Fruit fly (Drosophila melanogaster) whole organism, embryonic: Measurements from ENCODE around the gene CG42488.

Source experiments
- C15 ChIP-seq: fragments of 200-800 bp; sonication (Bioruptor generic); IDR thresholded peaks from 3 replicates; pipeline ENCODE4 v1.3.6; 2022; ENCODE audit warnings: missing biosample characterization, missing genetic modification characterization
- CG1024 ChIP-seq: fragments of 200-800 bp; sonication (Bioruptor generic); IDR thresholded peaks from 2 replicates; pipeline ENCODE4 v1.3.6; 2022; ENCODE audit warnings: missing biosample characterization, missing genetic modification characterization
- CG10959 ChIP-seq: fragments of 200-800 bp; sonication (Bioruptor generic); IDR thresholded peaks from 2 replicates; pipeline ENCODE4 v1.3.6; 2022; ENCODE audit warnings: missing biosample characterization, missing genetic modification characterization
- CG11093 ChIP-seq: fragments of 200-800 bp; sonication (Bioruptor generic); IDR thresholded peaks from 3 replicates; pipeline ENCODE4 v1.3.6; 2022; ENCODE audit warnings: missing biosample characterization, missing genetic modification characterization
- CG15269 ChIP-seq: fragments of 200-800 bp; sonication (Bioruptor generic); optimal IDR thresholded peaks from 2 replicates; lab custom pipeline; 2018; ENCODE audit warnings: missing biosample characterization, mild to moderate bottlenecking, missing genetic modification characterization, moderate library complexity
- CG15479 ChIP-seq: fragments of 200-800 bp; sonication (Bioruptor generic); optimal IDR thresholded peaks from 3 replicates; lab custom pipeline; 2019; ENCODE audit warnings: missing biosample characterization, mild to moderate bottlenecking, missing genetic modification characterization, moderate library complexity
- CG15601 ChIP-seq: fragments of 200-800 bp; sonication (Bioruptor generic); optimal IDR thresholded peaks from 3 replicates; lab custom pipeline; 2019; ENCODE audit warnings: missing biosample characterization, mild to moderate bottlenecking, missing genetic modification characterization, moderate library complexity
- CG15696 ChIP-seq: fragments of 200-800 bp; sonication (Bioruptor generic); optimal IDR thresholded peaks from 2 replicates; lab custom pipeline; 2019; ENCODE audit warnings: missing biosample characterization, mild to moderate bottlenecking, missing genetic modification characterization, moderate library complexity
- CG16813 ChIP-seq: fragments of 200-800 bp; sonication (Bioruptor generic); IDR thresholded peaks from 3 replicates; pipeline ENCODE4 v1.3.6; 2022; ENCODE audit warnings: missing biosample characterization, missing genetic modification characterization; ENCODE audit not compliant: partially characterized antibody
- CG2120 ChIP-seq: fragments of 200-800 bp; sonication (Bioruptor generic); optimal IDR thresholded peaks from 3 replicates; lab custom pipeline; 2016; ENCODE audit warnings: missing biosample characterization, missing genetic modification characterization
- CG2712 ChIP-seq: fragments of 200-800 bp; optimal IDR thresholded peaks from 3 replicates; lab custom pipeline; 2019; ENCODE audit warnings: missing biosample characterization, mild to moderate bottlenecking, missing genetic modification characterization, moderate library complexity
- CG30020 ChIP-seq: fragments of 200-800 bp; optimal IDR thresholded peaks from 2 replicates; lab custom pipeline; 2019; ENCODE audit warnings: missing biosample characterization, mild to moderate bottlenecking, missing genetic modification characterization, moderate library complexity
- CG3163 ChIP-seq: fragments of 200-800 bp; sonication (Bioruptor generic); optimal IDR thresholded peaks from 3 replicates; lab custom pipeline; 2016; ENCODE audit warnings: missing biosample characterization, missing genetic modification characterization
- CG3407 ChIP-seq: fragments of 200-800 bp; sonication (Bioruptor generic); optimal IDR thresholded peaks from 2 replicates; lab custom pipeline; 2018; ENCODE audit warnings: missing biosample characterization, mild to moderate bottlenecking, missing genetic modification characterization
- CG5245 ChIP-seq: fragments of 200-800 bp; sonication (Bioruptor generic); optimal IDR thresholded peaks from 3 replicates; lab custom pipeline; 2016; ENCODE audit warnings: missing biosample characterization, missing genetic modification characterization
- CG7556 ChIP-seq: fragments of 200-800 bp; sonication (Bioruptor generic); optimal IDR thresholded peaks from 2 replicates; lab custom pipeline; 2017; ENCODE audit warnings: missing biosample characterization, mild to moderate bottlenecking, missing genetic modification characterization
- CG7839 ChIP-seq: fragments of 200-800 bp; sonication (Bioruptor generic); optimal IDR thresholded peaks from 3 replicates; lab custom pipeline; 2018; ENCODE audit warnings: missing biosample characterization, mild to moderate bottlenecking, missing genetic modification characterization, moderate library complexity
- Dfd ChIP-seq, 2 experiments: fragments of >200 bp; optimal IDR thresholded peaks; 2 replicates each; lab custom pipeline; 2017; ENCODE audit warnings: missing biosample characterization in 2 of 2, missing genetic modification characterization in 2 of 2
- Ets97D ChIP-seq: fragments of 200-800 bp; sonication (Bioruptor generic); optimal IDR thresholded peaks from 3 replicates; lab custom pipeline; 2016; ENCODE audit warnings: missing biosample characterization, missing genetic modification characterization
- GATAe ChIP-seq: fragments of 200-800 bp; sonication (Bioruptor generic); conservative IDR thresholded peaks from 2 replicates; pipeline ENCODE4 v1.3.6; 2022; ENCODE audit warnings: missing biosample characterization, missing genetic modification characterization
- Gug ChIP-seq: fragments of 200-800 bp; sonication (Bioruptor generic); IDR thresholded peaks from 4 replicates; pipeline ENCODE4 v1.3.6; 2022; ENCODE audit warnings: missing biosample characterization, missing genetic modification characterization
- H2.0 ChIP-seq: fragments of 200-800 bp; sonication (Bioruptor generic); IDR thresholded peaks from 2 replicates; pipeline ENCODE4 v1.3.6; 2022; ENCODE audit warnings: missing biosample characterization, missing genetic modification characterization
- HLH4C ChIP-seq: fragments of 200-800 bp; sonication (Bioruptor generic); IDR thresholded peaks from 3 replicates; pipeline ENCODE4 v1.3.6; 2022; ENCODE audit warnings: missing biosample characterization, missing genetic modification characterization; ENCODE audit not compliant: partially characterized antibody
- Hr51 ChIP-seq, 2 experiments: fragments of 200-800 bp; sonication (Bioruptor generic); optimal IDR thresholded peaks; 2 replicates in 1 of 2; 3 replicates in 1 of 2; lab custom pipeline; 2016 to 2018; ENCODE audit warnings: missing biosample characterization in 2 of 2, missing genetic modification characterization in 2 of 2, mild to moderate bottlenecking in 1 of 2, moderate library complexity in 1 of 2
- NfI ChIP-seq: fragments of 200-800 bp; sonication (Bioruptor generic); optimal IDR thresholded peaks from 3 replicates; lab custom pipeline; 2018; ENCODE audit warnings: missing biosample characterization, mild to moderate bottlenecking, missing genetic modification characterization, moderate library complexity
- Pdp1 ChIP-seq, 2 experiments: fragments of 200-800 bp; sonication (Bioruptor generic); optimal IDR thresholded peaks; 3 replicates each; lab custom pipeline; 2016; ENCODE audit warnings: missing biosample characterization in 2 of 2, missing genetic modification characterization in 2 of 2, mild to moderate bottlenecking in 1 of 2, moderate library complexity in 1 of 2
- Poxn ChIP-seq: fragments of 200-800 bp; sonication (Bioruptor generic); IDR thresholded peaks from 2 replicates; pipeline ENCODE4 v1.3.6; 2022; ENCODE audit warnings: missing biosample characterization, missing genetic modification characterization
- abd-A ChIP-seq: fragments of 200-800 bp; sonication (Bioruptor generic); optimal IDR thresholded peaks from 3 replicates; lab custom pipeline; 2019; ENCODE audit warnings: missing biosample characterization, mild to moderate bottlenecking, missing genetic modification characterization, moderate library complexity
- bcd ChIP-seq: fragments of 200-800 bp; sonication (Bioruptor generic); optimal IDR thresholded peaks from 2 replicates; lab custom pipeline; 2017; ENCODE audit warnings: missing biosample characterization, mild to moderate bottlenecking, missing genetic modification characterization
- cad ChIP-seq: fragments of >200 bp; optimal IDR thresholded peaks from 2 replicates; lab custom pipeline; 2017; ENCODE audit warnings: missing biosample characterization, missing genetic modification characterization
- ci ChIP-seq: fragments of 200-800 bp; sonication (Bioruptor generic); IDR thresholded peaks from 3 replicates; pipeline ENCODE4 v1.3.6; 2022; ENCODE audit warnings: missing biosample characterization, missing genetic modification characterization
- crol ChIP-seq: fragments of 200-800 bp; sonication (Bioruptor generic); IDR thresholded peaks from 2 replicates; pipeline ENCODE4 v1.3.6; 2022; ENCODE audit warnings: missing biosample characterization, missing genetic modification characterization
- fd3F ChIP-seq: fragments of 200-800 bp; sonication (Bioruptor generic); optimal IDR thresholded peaks from 2 replicates; lab custom pipeline; 2018; ENCODE audit warnings: missing biosample characterization, mild to moderate bottlenecking, missing genetic modification characterization, moderate library complexity
- fru ChIP-seq: fragments of >200 bp; optimal IDR thresholded peaks from 2 replicates; lab custom pipeline; 2017
- hkb ChIP-seq, 2 experiments: fragments of 200-800 bp in 1 of 2; fragments of >200 bp in 1 of 2; sonication (Bioruptor generic) in 1 of 2; IDR thresholded peaks in 1 of 2; optimal IDR thresholded peaks in 1 of 2; 2 replicates each; pipeline versions ENCODE4 v1.3.6 to Lab custom; 2017 to 2022; ENCODE audit warnings: missing biosample characterization in 1 of 2, missing genetic modification characterization in 1 of 2
- nmo ChIP-seq: fragments of 200-800 bp; sonication (Bioruptor generic); optimal IDR thresholded peaks from 2 replicates; lab custom pipeline; 2018; ENCODE audit warnings: missing biosample characterization, mild to moderate bottlenecking, missing genetic modification characterization, moderate library complexity
- otp ChIP-seq: fragments of 200-800 bp; sonication (Bioruptor generic); IDR thresholded peaks from 3 replicates; pipeline ENCODE4, ENCODE4 v1.3.6; 2022; ENCODE audit warnings: missing biosample characterization, missing genetic modification characterization
- psq ChIP-seq: fragments of 200-800 bp; sonication (Bioruptor generic); optimal IDR thresholded peaks from 2 replicates; lab custom pipeline; 2017; ENCODE audit warnings: missing biosample characterization, missing genetic modification characterization
- repo ChIP-seq: fragments of 200-800 bp; sonication (Bioruptor generic); optimal IDR thresholded peaks from 2 replicates; lab custom pipeline; 2016; ENCODE audit warnings: missing biosample characterization, missing genetic modification characterization
- rib ChIP-seq: fragments of 200-800 bp; sonication (Bioruptor generic); IDR thresholded peaks from 2 replicates; pipeline ENCODE4 v1.3.6; 2022; ENCODE audit warnings: missing biosample characterization, missing genetic modification characterization
- run ChIP-seq: fragments of 200-800 bp; sonication (Bioruptor generic); optimal IDR thresholded peaks from 3 replicates; lab custom pipeline; 2018; ENCODE audit warnings: missing biosample characterization, mild to moderate bottlenecking, missing genetic modification characterization
- sc ChIP-seq, 3 experiments: fragments of >200 bp in 2 of 3; fragments of 200-800 bp in 1 of 3; sonication (Bioruptor generic) in 1 of 3; optimal IDR thresholded peaks; 2 replicates in 2 of 3; 3 replicates in 1 of 3; lab custom pipeline; 2017; ENCODE audit warnings: mild to moderate bottlenecking in 1 of 3, missing biosample characterization in 1 of 3, missing genetic modification characterization in 1 of 3, missing genetic modification reagents in 1 of 3
- slp2 ChIP-seq: fragments of 200-800 bp; sonication (Bioruptor generic); optimal IDR thresholded peaks from 2 replicates; lab custom pipeline; 2016; ENCODE audit warnings: missing biosample characterization, missing genetic modification characterization
- ssp ChIP-seq: fragments of 200-800 bp; sonication (Bioruptor generic); IDR thresholded peaks from 2 replicates; pipeline ENCODE4 v1.3.6; 2022; ENCODE audit warnings: missing biosample characterization, missing genetic modification characterization
- stc ChIP-seq: fragments of 200-800 bp; sonication (Bioruptor generic); IDR thresholded peaks from 2 replicates; pipeline ENCODE4 v1.3.6; 2022; ENCODE audit warnings: missing biosample characterization, missing genetic modification characterization
- tap ChIP-seq: fragments of 200-800 bp; optimal IDR thresholded peaks from 3 replicates; lab custom pipeline; 2019; ENCODE audit warnings: missing biosample characterization, mild to moderate bottlenecking, missing genetic modification characterization, moderate library complexity
- tll ChIP-seq, 2 experiments: fragments of 200-800 bp in 1 of 2; fragments of >200 bp in 1 of 2; sonication (Bioruptor generic) in 1 of 2; optimal IDR thresholded peaks; 2 replicates each; lab custom pipeline; 2017 to 2019; ENCODE audit warnings: missing biosample characterization in 2 of 2, missing genetic modification characterization in 2 of 2, mild to moderate bottlenecking in 1 of 2, moderate library complexity in 1 of 2
- ttk ChIP-seq: fragments of 200-800 bp; sonication (Bioruptor generic); IDR thresholded peaks from 2 replicates; pipeline ENCODE4 v2.1.2; 2022; ENCODE audit warnings: missing biosample characterization, missing genetic modification characterization
- unpg ChIP-seq: fragments of 200-800 bp; sonication (Bioruptor generic); optimal IDR thresholded peaks from 3 replicates; lab custom pipeline; 2018; ENCODE audit warnings: missing biosample characterization, mild to moderate bottlenecking, missing genetic modification characterization, moderate library complexity
- vvl ChIP-seq: fragments of 200-800 bp; sonication (Bioruptor generic); IDR thresholded peaks from 2 replicates; pipeline ENCODE4 v1.3.6; 2022; ENCODE audit warnings: missing biosample characterization, missing genetic modification characterization

Gene CG42488

dm6 chr3R:25489116-25489515, 6.2 kb downstream of the CG42488 start (continued):
- no peak for TF ChIP-seq Dfd (GFP tag; optimal IDR thresholded peaks at IDR 0.05; lab: Kevin White, UChicago)
- TF ChIP-seq crol (GFP tag; lab: Robert Waterston, UW), result no peak
- no peak for TF ChIP-seq CG16813 (GFP tag; lab: Robert Waterston, UW)
- TF ChIP-seq CG2120, result no peak
- no peak for TF ChIP-seq fd3F
- TF ChIP-seq tap (tag; lab: Kevin White, UChicago), result peak; percentile 34
- peak; percentile 28; the same call in 1 of the 4 replicates for TF ChIP-seq Gug (GFP tag; lab: Robert Waterston, UW)
- no peak for TF ChIP-seq Pdp1 (GFP tag; optimal IDR thresholded peaks at IDR 0.05; lab: Kevin White, UChicago)
- peak; percentile 85 for TF ChIP-seq CG2712 (tag; lab: Kevin White, UChicago)
- TF ChIP-seq sc (optimal IDR thresholded peaks at IDR 0.05; lab: Kevin White, UChicago), result no peak
- TF ChIP-seq sc (GFP tag; optimal IDR thresholded peaks at IDR 0.05; lab: Kevin White, UChicago), result peak; percentile 20
- TF ChIP-seq slp2 (GFP tag; lab: Kevin White, UChicago), result no peak
- no peak for TF ChIP-seq psq (GFP tag; lab: Kevin White, UChicago)
- peak; percentile 14 for TF ChIP-seq run (tag; lab: Kevin White, UChicago)
- TF ChIP-seq tll (GFP tag; optimal IDR thresholded peaks at IDR 0.05; lab: Kevin White, UChicago), result no peak
- TF ChIP-seq CG30020, result no peak
- TF ChIP-seq H2.0 (GFP tag; lab: Robert Waterston, UW), result peak; percentile 18; the same call in 1 of the 2 replicates
- TF ChIP-seq Hr51 (GFP tag; optimal IDR thresholded peaks at IDR 0.05; lab: Kevin White, UChicago), result no peak
- no peak for TF ChIP-seq CG15269 (tag; lab: Kevin White, UChicago)
- TF ChIP-seq cad (GFP tag; lab: Kevin White, UChicago), result no peak
- TF ChIP-seq CG7556 (GFP tag; lab: Kevin White, UChicago), result peak; percentile 61
- TF ChIP-seq GATAe (GFP tag; lab: Robert Waterston, UW), result peak; percentile 67; the same call in 1 of the 2 replicates
- no peak for TF ChIP-seq CG15479 (GFP tag; lab: Kevin White, UChicago)
- peak; percentile 71 for TF ChIP-seq CG15696
- TF ChIP-seq Poxn (GFP tag; lab: Robert Waterston, UW), result no peak
- peak; percentile 63 for TF ChIP-seq CG5245 (GFP tag; lab: Kevin White, UChicago)
- TF ChIP-seq bcd, result peak; percentile 60
- TF ChIP-seq ssp (GFP tag; lab: Robert Waterston, UW), result peak; percentile 26; the same call in 1 of the 2 replicates
- no peak for TF ChIP-seq fru (lab: Kevin White, UChicago)
- no peak for TF ChIP-seq otp (GFP tag; lab: Robert Waterston, UW)
- TF ChIP-seq vvl, result peak; percentile 71
- peak; percentile 46 for TF ChIP-seq CG3407
- TF ChIP-seq CG1024 (GFP tag; lab: Robert Waterston, UW), result 0 out of 2 replicates have a peak, but pooled peaks have one; percentile 24
- no peak for TF ChIP-seq Ets97D (GFP tag; lab: Kevin White, UChicago)
- no peak for TF ChIP-seq HLH4C (GFP tag; lab: Robert Waterston, UW)
- peak; percentile 70; the same call in 1 of the 3 replicates for TF ChIP-seq ci
- peak; percentile 47 for TF ChIP-seq CG15601 (tag; lab: Kevin White, UChicago)
- no peak for TF ChIP-seq hkb (optimal IDR thresholded peaks at IDR 0.05; lab: Kevin White, UChicago)
- peak; percentile 71 for TF ChIP-seq hkb (GFP tag; IDR thresholded peaks at IDR 0.05; lab: Robert Waterston, UW)
- peak; percentile 77 for TF ChIP-seq CG7839 (tag; lab: Kevin White, UChicago)
- TF ChIP-seq stc (GFP tag; lab: Robert Waterston, UW), result peak; percentile 59
- TF ChIP-seq NfI (GFP tag; lab: Kevin White, UChicago), result no peak
- no peak for TF ChIP-seq rib
- no peak for TF ChIP-seq CG3163
- no peak for TF ChIP-seq abd-A (tag; lab: Kevin White, UChicago)
- no peak for TF ChIP-seq repo
- TF ChIP-seq CG10959 (GFP tag; lab: Robert Waterston, UW), result 0 out of 2 replicates have a peak, but pooled peaks have one; percentile 13
- peak; percentile 67 for TF ChIP-seq ttk
- TF ChIP-seq CG11093, result no peak
- TF ChIP-seq C15 (GFP tag; lab: Robert Waterston, UW), result no peak
- peak; percentile 75 for TF ChIP-seq unpg (GFP tag; lab: Kevin White, UChicago)
- TF ChIP-seq nmo (GFP tag; lab: Kevin White, UChicago), result peak; percentile 76
